Fruit fly (Drosophila melanogaster): ENCODE measurements around the gene CG7091.

The CG7091 gene

dm6 chr3R:13018284-13018900, 40.6 kb downstream of the CG7091 start (continued):
- peak; percentile 1 for TF ChIP-seq gro (GFP tag; optimal IDR thresholded peaks at IDR 0.05)
- TF ChIP-seq CG8089 (GFP tag; optimal IDR thresholded peaks at IDR 0.05), result no peak
- no peak for TF ChIP-seq CG11723 (GFP tag; optimal IDR thresholded peaks at IDR 0.05)
- no peak for TF ChIP-seq Nf-YC (tag; optimal IDR thresholded peaks at IDR 0.05)
- no peak for TF ChIP-seq hkb (optimal IDR thresholded peaks at IDR 0.05)
- 0 out of 2 replicates have a peak, but pooled peaks have one; percentile 24 for TF ChIP-seq hkb (GFP tag; IDR thresholded peaks at IDR 0.05)
- TF ChIP-seq CG10959 (GFP tag; IDR thresholded peaks at IDR 0.05), result no peak
- no peak for TF ChIP-seq CG11695 (GFP tag; IDR thresholded peaks at IDR 0.05)
- no peak for TF ChIP-seq CG14667 (GFP tag; IDR thresholded peaks at IDR 0.05)
- TF ChIP-seq lola (GFP tag; optimal IDR thresholded peaks at IDR 0.05), result no peak
- TF ChIP-seq kah (GFP tag; optimal IDR thresholded peaks at IDR 0.05), result no peak
- TF ChIP-seq ase (GFP tag; IDR thresholded peaks at IDR 0.05), result no peak
- no peak for TF ChIP-seq sens-2 (GFP tag; IDR thresholded peaks at IDR 0.05)
- TF ChIP-seq rib (GFP tag; IDR thresholded peaks at IDR 0.05), result 0 out of 2 replicates have a peak, but pooled peaks have one; percentile 10
- peak; percentile 60; the same call in 1 of the 4 replicates for TF ChIP-seq chinmo (GFP tag; IDR thresholded peaks at IDR 0.05; ENCODE audit: partially characterized antibody)
- no peak for TF ChIP-seq ato (GFP tag; IDR thresholded peaks at IDR 0.05; ENCODE audit: partially characterized antibody)
- TF ChIP-seq Hmr (GFP tag; optimal IDR thresholded peaks at IDR 0.05), result no peak
- peak; percentile 42 for TF ChIP-seq CG6254 (GFP tag; optimal IDR thresholded peaks at IDR 0.05)

- no peak for TF ChIP-seq CG12942 (GFP tag; optimal IDR thresholded peaks at IDR 0.05)
Measured at dm6 chr3R:13018995-13019394, 41.2 kb downstream of the CG7091 start.
